Worm (Caenorhabditis elegans) whole organism, L2 larva: ENCODE results near the gene ldp-1.

ENCODE experiments used
- C34F6.9 ChIP-seq: fragments of 150-350 bp; optimal IDR thresholded peaks from 2 replicates; lab custom pipeline; 2014; ENCODE audit warnings: missing biosample characterization, missing genetic modification characterization
- R02D3.7 ChIP-seq: fragments of 150-350 bp; optimal IDR thresholded peaks from 2 replicates; lab custom pipeline; 2014; ENCODE audit warnings: missing biosample characterization, missing genetic modification characterization
- Y55F3AM.14 ChIP-seq: fragments of 200-800 bp; sonication (Bioruptor generic); optimal IDR thresholded peaks from 2 replicates; lab custom pipeline; 2018; ENCODE audit warnings: mild to moderate bottlenecking, missing genetic modification characterization, missing compliant biosample characterization
- aly-2 ChIP-seq: fragments of 150-350 bp; optimal IDR thresholded peaks from 2 replicates; lab custom pipeline; 2014; ENCODE audit warnings: missing biosample characterization, missing genetic modification characterization
- blmp-1 ChIP-seq: sonication (generic microtip); optimal IDR thresholded peaks from 2 replicates; lab custom pipeline; 2017; ENCODE audit warnings: missing genetic modification characterization, mild to moderate bottlenecking, missing compliant biosample characterization, antibody characterized with exemption, moderate library complexity; ENCODE audit not compliant: insufficient read depth
- crh-2 ChIP-seq: sonication (generic microtip); optimal IDR thresholded peaks from 2 replicates; lab custom pipeline; 2017; ENCODE audit warnings: missing biosample characterization, missing genetic modification characterization
- egl-27 ChIP-seq: sonication (generic microtip); optimal IDR thresholded peaks from 3 replicates; lab custom pipeline; 2017; ENCODE audit warnings: missing biosample characterization, missing genetic modification reagents, missing genetic modification characterization
- elt-1 ChIP-seq: fragments of 150-350 bp; optimal IDR thresholded peaks from 2 replicates; lab custom pipeline; 2014; ENCODE audit warnings: missing biosample characterization, missing genetic modification characterization
- elt-3 ChIP-seq: sonication (generic microtip); optimal IDR thresholded peaks from 2 replicates; lab custom pipeline; 2017; ENCODE audit warnings: missing biosample characterization, missing genetic modification characterization
- fos-1 ChIP-seq: fragments of 150-350 bp; optimal IDR thresholded peaks from 2 replicates; lab custom pipeline; 2014; ENCODE audit warnings: missing biosample characterization, missing genetic modification characterization
- gmeb-1 ChIP-seq: fragments of 150-350 bp; optimal IDR thresholded peaks from 2 replicates; lab custom pipeline; 2014; ENCODE audit warnings: missing biosample characterization, missing genetic modification characterization
- lin-11 ChIP-seq: fragments of 150-350 bp; sonication (generic microtip); optimal IDR thresholded peaks from 2 replicates; lab custom pipeline; 2014; ENCODE audit warnings: missing biosample characterization, missing genetic modification characterization, inconsistent platforms, mixed read lengths
- lin-13 ChIP-seq: fragments of 150-350 bp; optimal IDR thresholded peaks from 2 replicates; lab custom pipeline; 2014; ENCODE audit warnings: missing biosample characterization, missing genetic modification reagents, missing genetic modification characterization
- lin-39 ChIP-seq: fragments of 150-350 bp; optimal IDR thresholded peaks from 2 replicates; lab custom pipeline; 2014; ENCODE audit warnings: missing biosample characterization, missing genetic modification reagents, missing genetic modification characterization
- mab-5 ChIP-seq: fragments of 150-350 bp; optimal IDR thresholded peaks from 2 replicates; lab custom pipeline; 2014; ENCODE audit warnings: missing biosample characterization, missing genetic modification characterization
- mbf-1 ChIP-seq: sonication (generic microtip); optimal IDR thresholded peaks from 2 replicates; lab custom pipeline; 2017; ENCODE audit warnings: missing biosample characterization, missing genetic modification characterization
- mdl-1 ChIP-seq, 2 experiments: fragments of 150-350 bp in 1 of 2; sonication (generic microtip) in 1 of 2; optimal IDR thresholded peaks; 2 replicates each; lab custom pipeline; 2017; ENCODE audit warnings: missing biosample characterization in 2 of 2, missing genetic modification characterization in 2 of 2
- nhr-10 ChIP-seq: sonication (generic microtip); optimal IDR thresholded peaks from 2 replicates; lab custom pipeline; 2017; ENCODE audit warnings: missing biosample characterization, missing genetic modification characterization
- nhr-11 ChIP-seq: fragments of 150-350 bp; optimal IDR thresholded peaks from 2 replicates; lab custom pipeline; 2014; ENCODE audit warnings: missing biosample characterization, missing genetic modification characterization
- nhr-129 ChIP-seq: fragments of 150-350 bp; optimal IDR thresholded peaks from 2 replicates; lab custom pipeline; 2014; ENCODE audit warnings: missing biosample characterization, missing genetic modification characterization
- nhr-21 ChIP-seq: fragments of 150-350 bp; optimal IDR thresholded peaks from 2 replicates; lab custom pipeline; 2014; ENCODE audit warnings: missing biosample characterization, missing genetic modification characterization
- nhr-23 ChIP-seq: fragments of 150-350 bp; optimal IDR thresholded peaks from 2 replicates; lab custom pipeline; 2014; ENCODE audit warnings: missing biosample characterization, missing genetic modification reagents, missing genetic modification characterization
- nhr-25 ChIP-seq: fragments of 150-350 bp; sonication (generic microtip); optimal IDR thresholded peaks from 3 replicates; lab custom pipeline; 2014; ENCODE audit warnings: missing biosample characterization, missing genetic modification characterization
- nhr-6 ChIP-seq: fragments of 150-350 bp; optimal IDR thresholded peaks from 2 replicates; lab custom pipeline; 2014; ENCODE audit warnings: missing biosample characterization, missing genetic modification characterization
- peb-1 ChIP-seq: fragments of 150-350 bp; optimal IDR thresholded peaks from 2 replicates; lab custom pipeline; 2014; ENCODE audit warnings: missing biosample characterization, missing genetic modification characterization
- sem-4 ChIP-seq: fragments of 150-350 bp; optimal IDR thresholded peaks from 2 replicates; lab custom pipeline; 2014; ENCODE audit warnings: missing biosample characterization, missing genetic modification reagents, missing genetic modification characterization
- skn-1 ChIP-seq: sonication (generic microtip); optimal IDR thresholded peaks from 2 replicates; lab custom pipeline; 2017; ENCODE audit warnings: missing biosample characterization, missing genetic modification characterization
- sma-3 ChIP-seq: sonication (generic microtip); optimal IDR thresholded peaks from 2 replicates; lab custom pipeline; 2016; ENCODE audit warnings: missing genetic modification reagents, missing genetic modification characterization, missing compliant biosample characterization
- sma-9 ChIP-seq, 2 experiments: fragments of 150-350 bp in 1 of 2; sonication (generic microtip) in 1 of 2; optimal IDR thresholded peaks; 2 replicates each; lab custom pipeline; 2014 to 2016; ENCODE audit warnings: missing genetic modification characterization in 2 of 2, mild to moderate bottlenecking in 1 of 2, missing biosample characterization in 1 of 2, missing compliant biosample characterization in 1 of 2, missing genetic modification reagents in 1 of 2, moderate library complexity in 1 of 2
- snpc-4 ChIP-seq: fragments of 150-350 bp; optimal IDR thresholded peaks from 2 replicates; lab custom pipeline; 2014; ENCODE audit warnings: missing biosample characterization, missing genetic modification characterization
- unc-39 ChIP-seq: fragments of 150-350 bp; optimal IDR thresholded peaks from 2 replicates; lab custom pipeline; 2014; ENCODE audit warnings: missing biosample characterization, missing genetic modification characterization
- unc-62 ChIP-seq: fragments of 150-350 bp; optimal IDR thresholded peaks from 2 replicates; lab custom pipeline; 2014; ENCODE audit warnings: missing biosample characterization, missing genetic modification reagents, missing genetic modification characterization
- zag-1 ChIP-seq: fragments of 150-350 bp; optimal IDR thresholded peaks from 2 replicates; lab custom pipeline; 2014; ENCODE audit warnings: missing biosample characterization, missing genetic modification characterization
- ztf-1 ChIP-seq: fragments of 200-800 bp; sonication (Bioruptor generic); conservative IDR thresholded peaks from 2 replicates; pipeline ENCODE4 v1.3.6; 2022; ENCODE audit warnings: missing genetic modification characterization, missing compliant biosample characterization
- ztf-4 ChIP-seq: fragments of 150-350 bp; optimal IDR thresholded peaks from 2 replicates; lab custom pipeline; 2014; ENCODE audit warnings: missing biosample characterization, missing genetic modification characterization

The ldp-1 gene

ce11 chrV:2146044-2146443 lies 18.7 kb downstream of the ldp-1 start, which contains the start of gene str-52:
TSS of gene str-52 (minus strand) at chrV:2146144.
- TF ChIP-seq nhr-21 (tag; lab: Kevin White, UChicago) (no peak), mab-5 (tag; lab: Kevin White, UChicago) (no peak), ztf-1 (GFP tag; lab: Robert Waterston, UW) (no peak), peb-1 (tag; lab: Kevin White, UChicago) (no peak), snpc-4 (tag; lab: Kevin White, UChicago) (no peak)

- no peak for TF ChIP-seq mdl-1 (tag; optimal IDR thresholded peaks at IDR 0.05; lab: Kevin White, UChicago)
- TF ChIP-seq nhr-11 (tag; lab: Kevin White, UChicago): no peak
- no peak for TF ChIP-seq elt-3
- TF ChIP-seq nhr-25 (tag; lab: Kevin White, UChicago): no peak
- TF ChIP-seq elt-1 (tag; lab: Kevin White, UChicago): no peak
- no peak for TF ChIP-seq snpc-4 (tag; lab: Kevin White, UChicago)
- TF ChIP-seq ztf-4: no peak
Observed at ce11 chrV:2146795-2147194, 19.5 kb downstream of the ldp-1 start, which contains the start of gene srbc-20. TSS of gene srbc-20 (plus strand) at chrV:2147095.

DNA sequence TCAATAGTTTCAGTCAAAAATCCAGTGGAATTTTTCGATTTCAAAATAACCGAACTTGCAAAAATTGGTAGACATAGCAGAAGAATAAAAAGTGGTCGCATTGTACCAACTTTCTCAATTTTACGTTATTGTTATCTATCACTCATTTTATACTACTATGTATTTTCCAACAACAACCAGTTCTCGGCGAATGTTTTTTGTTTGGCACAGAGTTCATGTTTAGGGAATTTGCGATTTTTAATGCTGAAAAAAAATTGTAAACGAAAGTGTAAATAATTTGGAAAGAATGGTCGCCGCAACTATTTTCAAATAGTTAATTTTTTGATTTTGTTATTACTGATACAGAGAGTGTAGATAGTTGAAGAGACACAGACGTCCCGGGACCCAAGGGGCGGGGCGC lies 22.1 kb downstream of the ldp-1 start, which contains the start of gene C45H4.21:
Gene C45H4.21, minus strand, starts transcription at position 101 of the 400 bp plus-strand sequence.
- TF ChIP-seq aly-2 (tag; lab: Kevin White, UChicago): no peak
- no peak for TF ChIP-seq R02D3.7 (tag; lab: Kevin White, UChicago)
- no peak for TF ChIP-seq Y55F3AM.14
- TF ChIP-seq nhr-23 (tag; lab: Kevin White, UChicago): no peak
- TF ChIP-seq peb-1 (tag; lab: Kevin White, UChicago): no peak
- TF ChIP-seq blmp-1 (tag; lab: Kevin White, UChicago): no peak
- no peak for TF ChIP-seq sma-9 (GFP tag; optimal IDR thresholded peaks at IDR 0.05; lab: Kevin White, UChicago)
- no peak for TF ChIP-seq sma-9 (tag; optimal IDR thresholded peaks at IDR 0.05; lab: Kevin White, UChicago)
- TF ChIP-seq gmeb-1 (tag; lab: Kevin White, UChicago): no peak
- TF ChIP-seq lin-13 (GFP tag; lab: Kevin White, UChicago): no peak
- TF ChIP-seq zag-1 (tag; lab: Kevin White, UChicago): no peak
- no peak for TF ChIP-seq mbf-1 (tag; lab: Kevin White, UChicago)

DNA sequence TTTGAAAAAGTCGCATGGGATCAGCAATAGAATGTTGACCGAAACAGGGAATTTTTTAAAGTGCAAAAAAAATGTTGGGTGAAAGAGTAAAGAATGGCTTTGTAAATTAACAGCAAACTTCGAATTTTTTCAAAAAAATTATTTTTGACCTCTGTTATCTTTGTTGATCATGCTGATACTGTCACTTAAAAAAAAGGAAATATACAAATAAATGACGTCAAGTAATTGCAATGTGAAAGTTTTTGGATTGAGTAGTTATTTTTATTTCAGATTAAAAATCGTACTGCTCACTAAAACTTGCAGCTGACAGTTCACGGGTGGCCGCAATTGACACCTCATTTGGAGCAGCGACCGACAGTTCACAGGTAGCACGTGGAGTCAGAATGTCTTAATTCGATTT lies 23.5 kb downstream of the ldp-1 start, which contains the start of gene C45H4.13:
Gene C45H4.13, minus strand, starts transcription at position 101 of the 400 bp plus-strand sequence.
- TF ChIP-seq nhr-10 (no peak), skn-1 (tag; lab: Kevin White, UChicago) (no peak), snpc-4 (tag; lab: Kevin White, UChicago) (no peak), fos-1 (tag; lab: Kevin White, UChicago) (no peak), sma-3 (GFP tag; lab: Kevin White, UChicago) (no peak), sem-4 (no peak), mdl-1 (tag; optimal IDR thresholded peaks at IDR 0.05; lab: Kevin White, UChicago) (no peak), nhr-6 (tag; lab: Kevin White, UChicago) (no peak), lin-39 (tag; lab: Kevin White, UChicago) (no peak), elt-1 (tag; lab: Kevin White, UChicago) (no peak), lin-11 (tag; lab: Kevin White, UChicago) (no peak), peb-1 (tag; lab: Kevin White, UChicago) (no peak), R02D3.7 (tag; lab: Kevin White, UChicago) (no peak), unc-62 (no peak), elt-3 (no peak), unc-39 (tag; lab: Kevin White, UChicago) (no peak)

DNA sequence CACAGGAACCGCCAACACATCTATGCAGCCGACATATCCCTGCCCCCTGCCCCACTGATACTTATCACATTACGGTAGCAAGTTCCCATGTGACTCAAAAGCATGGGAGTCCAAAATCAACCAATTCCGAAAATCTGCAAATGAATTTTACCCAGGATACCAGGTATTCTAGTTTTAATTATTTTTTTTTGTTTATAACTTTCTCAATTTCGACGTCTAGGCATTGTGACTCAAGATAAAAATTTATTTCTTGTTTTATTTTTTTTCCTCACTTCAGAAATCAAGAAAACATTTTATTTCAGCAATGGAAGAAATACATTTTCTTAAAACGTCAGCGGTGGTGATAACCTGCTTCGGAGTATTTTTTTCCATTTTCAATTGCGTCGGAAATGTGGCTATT lies 24.1 kb downstream of the ldp-1 start, which contains the start of gene srbc-24:
Gene srbc-24, plus strand, starts transcription at position 301 of the 400 bp plus-strand sequence.
- TF ChIP-seq nhr-23 (tag; lab: Kevin White, UChicago) (no peak), lin-13 (GFP tag; lab: Kevin White, UChicago) (no peak), aly-2 (tag; lab: Kevin White, UChicago) (no peak), skn-1 (tag; lab: Kevin White, UChicago) (no peak), sma-9 (GFP tag; optimal IDR thresholded peaks at IDR 0.05; lab: Kevin White, UChicago) (no peak), sma-9 (tag; optimal IDR thresholded peaks at IDR 0.05; lab: Kevin White, UChicago) (no peak), crh-2 (tag; lab: Kevin White, UChicago) (no peak), nhr-21 (tag; lab: Kevin White, UChicago) (no peak), mbf-1 (tag; lab: Kevin White, UChicago) (no peak), nhr-129 (tag; lab: Kevin White, UChicago) (no peak), R02D3.7 (tag; lab: Kevin White, UChicago) (no peak), snpc-4 (tag; lab: Kevin White, UChicago) (no peak), unc-39 (tag; lab: Kevin White, UChicago) (no peak), lin-11 (tag; lab: Kevin White, UChicago) (no peak), blmp-1 (tag; lab: Kevin White, UChicago) (no peak), C34F6.9 (no peak), nhr-25 (tag; lab: Kevin White, UChicago) (no peak), egl-27 (tag; lab: Kevin White, UChicago) (no peak), unc-62 (no peak), nhr-6 (tag; lab: Kevin White, UChicago) (no peak)
- TF ChIP-seq, all 48 proteins: peak for 0
